Worm (Caenorhabditis elegans): ENCODE measurements around the gene F17E9.2.

F17E9.2 gene

ce11 chrIV:8355592-8355991 is at the start of gene F17E9.2, which contains the start of gene col-116:
F17E9.2 (plus strand) TSS chrIV:8355892.
col-116 (plus strand) TSS chrIV:8355906.
- TF ChIP-seq unc-62 (GFP tag; optimal IDR thresholded peaks at IDR 0.05) = no peak

- no peak for TF ChIP-seq unc-62 (GFP tag; optimal IDR thresholded peaks at IDR 0.05)
Observed at ce11 chrIV:8307408-8307807, 48.3 kb upstream of the F17E9.2 start.

- TF ChIP-seq unc-62 (GFP tag; optimal IDR thresholded peaks at IDR 0.05) = no peak
Observed at ce11 chrIV:8312105-8312504, 43.6 kb upstream of the F17E9.2 start.

- no peak for TF ChIP-seq unc-62 (GFP tag; optimal IDR thresholded peaks at IDR 0.05)
Observed at ce11 chrIV:8312846-8313245, 42.8 kb upstream of the F17E9.2 start, which contains the start of gene F35H10.10. F35H10.10 (minus strand) TSS chrIV:8312946.

ce11 chrIV:8317800-8318199 is 37.9 kb upstream of the F17E9.2 start:
- no peak for TF ChIP-seq unc-62 (GFP tag; optimal IDR thresholded peaks at IDR 0.05)

ce11 chrIV:8318799-8319198 is 36.9 kb upstream of the F17E9.2 start:
- TF ChIP-seq unc-62 (GFP tag; optimal IDR thresholded peaks at IDR 0.05) = no peak

ce11 chrIV:8325667-8326066 is 30.0 kb upstream of the F17E9.2 start, which contains the start of gene F35H10.3:
F35H10.3 (plus strand) TSS chrIV:8325967.
- TF ChIP-seq unc-62 (GFP tag; optimal IDR thresholded peaks at IDR 0.05) = no peak

ce11 chrIV:8328913-8329312 is 26.8 kb upstream of the F17E9.2 start, which contains the start of gene F35H10.2:
F35H10.2 (plus strand) TSS chrIV:8329213.
- TF ChIP-seq unc-62 (GFP tag; optimal IDR thresholded peaks at IDR 0.05) = no peak

ce11 chrIV:8332526-8332925 is 23.2 kb upstream of the F17E9.2 start, which contains the start of gene lys-10:
lys-10 (plus strand) TSS chrIV:8332826.
- TF ChIP-seq unc-62 (GFP tag; optimal IDR thresholded peaks at IDR 0.05) = no peak

- no peak for TF ChIP-seq unc-62 (GFP tag; optimal IDR thresholded peaks at IDR 0.05)
Observed at ce11 chrIV:8333034-8333433, 22.7 kb upstream of the F17E9.2 start.

- TF ChIP-seq unc-62 (GFP tag; optimal IDR thresholded peaks at IDR 0.05) = no peak
Observed at ce11 chrIV:8333554-8333953, 22.1 kb upstream of the F17E9.2 start.

- no peak for TF ChIP-seq unc-62 (GFP tag; optimal IDR thresholded peaks at IDR 0.05)
Observed at ce11 chrIV:8333954-8333987, 21.9 kb upstream of the F17E9.2 start, which contains the start of gene his-31. his-31 (minus strand) TSS chrIV:8333983.

- no peak for TF ChIP-seq unc-62 (GFP tag; optimal IDR thresholded peaks at IDR 0.05)
Observed at ce11 chrIV:8333988-8334863, 21.5 kb upstream of the F17E9.2 start, which contains the start of gene his-32. his-32 (plus strand) TSS chrIV:8334305.

ce11 chrIV:8339636-8340035 is 16.1 kb upstream of the F17E9.2 start, which contains the start of gene lgc-6:
lgc-6 (plus strand) TSS chrIV:8339936.
- TF ChIP-seq unc-62 (GFP tag; optimal IDR thresholded peaks at IDR 0.05) = no peak

ce11 chrIV:8342385-8342784 is 13.3 kb upstream of the F17E9.2 start, which contains the start of gene lgc-5:
lgc-5 (plus strand) TSS chrIV:8342685.
- TF ChIP-seq unc-62 (GFP tag; optimal IDR thresholded peaks at IDR 0.05) = no peak

ce11 chrIV:8345518-8345917 is 10.2 kb upstream of the F17E9.2 start, which contains the start of gene F17E9.5:
F17E9.5 (plus strand) TSS chrIV:8345818.
- no peak for TF ChIP-seq unc-62 (GFP tag; optimal IDR thresholded peaks at IDR 0.05)

- TF ChIP-seq unc-62 (GFP tag; optimal IDR thresholded peaks at IDR 0.05) = no peak
Observed at ce11 chrIV:8347051-8347450, 8.6 kb upstream of the F17E9.2 start, which contains the start of the genes F17E9.18 and F17E9.15. F17E9.18 (minus strand) TSS chrIV:8347151. F17E9.15 (plus strand) TSS chrIV:8347418.
